Worm (Caenorhabditis elegans) whole organism, L1 larva: Measurements from ENCODE around the gene gmps-1.

Experiments
- C16A3.4 ChIP-seq: fragments of 150-350 bp; optimal IDR thresholded peaks from 2 replicates; lab custom pipeline; 2014; ENCODE audit warnings: missing biosample characterization, missing genetic modification characterization
- C34B4.2 ChIP-seq: sonication (generic microtip); optimal IDR thresholded peaks from 2 replicates; lab custom pipeline; 2017; ENCODE audit warnings: mild to moderate bottlenecking, missing genetic modification characterization, missing compliant biosample characterization
- F16B12.6 ChIP-seq: fragments of 150-350 bp; optimal IDR thresholded peaks from 2 replicates; lab custom pipeline; 2014; ENCODE audit warnings: missing biosample characterization, missing genetic modification characterization
- Y116A8C.19 ChIP-seq: sonication (generic microtip); optimal IDR thresholded peaks from 2 replicates; lab custom pipeline; 2016; ENCODE audit warnings: missing compliant biosample characterization, missing genetic modification characterization, borderline replicate concordance
- aly-2 ChIP-seq: fragments of 150-350 bp; optimal IDR thresholded peaks from 2 replicates; lab custom pipeline; 2014; ENCODE audit warnings: missing biosample characterization, missing genetic modification characterization
- ama-1 ChIP-seq: fragments of 150-350 bp; optimal IDR thresholded peaks from 2 replicates; lab custom pipeline; 2014
- ceh-82 ChIP-seq, 3 experiments: fragments of 150-350 bp in 1 of 3; sonication (generic microtip) in 2 of 3; optimal IDR thresholded peaks; 2 replicates each; lab custom pipeline; 2014 to 2017; ENCODE audit warnings: missing biosample characterization in 3 of 3, missing genetic modification characterization in 3 of 3
- ceh-88 ChIP-seq: fragments of 200-800 bp; sonication (Bioruptor generic); IDR thresholded peaks from 2 replicates; pipeline ENCODE4 v1.3.6; 2022; ENCODE audit warnings: missing genetic modification characterization, missing compliant biosample characterization
- ceh-90 ChIP-seq: sonication (generic microtip); optimal IDR thresholded peaks from 2 replicates; lab custom pipeline; 2016; ENCODE audit warnings: missing genetic modification characterization, missing compliant biosample characterization
- ces-1 ChIP-seq: fragments of 150-350 bp; optimal IDR thresholded peaks from 2 replicates; lab custom pipeline; 2014; ENCODE audit warnings: missing biosample characterization, missing genetic modification reagents, missing genetic modification characterization
- efl-3 ChIP-seq: fragments of 200-800 bp; sonication (Bioruptor generic); optimal IDR thresholded peaks from 2 replicates; lab custom pipeline; 2018; ENCODE audit warnings: mild to moderate bottlenecking, missing genetic modification characterization, missing compliant biosample characterization
- egl-13 ChIP-seq: sonication (generic microtip); optimal IDR thresholded peaks from 2 replicates; lab custom pipeline; 2016; ENCODE audit warnings: missing genotype, missing genetic modification reagents, missing genetic modification characterization, missing compliant biosample characterization
- elt-2 ChIP-seq: sonication (generic microtip); optimal IDR thresholded peaks from 2 replicates; lab custom pipeline; 2016; ENCODE audit warnings: missing genetic modification characterization, mild to moderate bottlenecking, inconsistent platforms, missing compliant biosample characterization, missing genetic modification reagents
- elt-3 ChIP-seq, 6 experiments: fragments of 150-350 bp in 1 of 6; sonication (generic microtip); optimal IDR thresholded peaks; 2 replicates each; lab custom pipeline; 2017 to 2018; ENCODE audit warnings: missing biosample characterization in 6 of 6, missing genetic modification characterization in 6 of 6, inconsistent platforms in 1 of 6
- ets-5 ChIP-seq: fragments of 200-800 bp; sonication (Bioruptor generic); IDR thresholded peaks from 2 replicates; pipeline ENCODE4 v1.3.6; 2022; ENCODE audit warnings: missing genetic modification characterization, missing compliant biosample characterization
- fkh-4 ChIP-seq: sonication (generic microtip); optimal IDR thresholded peaks from 2 replicates; lab custom pipeline; 2016; ENCODE audit warnings: missing compliant biosample characterization, missing genetic modification characterization, borderline replicate concordance
- fkh-8 ChIP-seq: sonication (generic microtip); optimal IDR thresholded peaks from 2 replicates; lab custom pipeline; 2016; ENCODE audit warnings: mild to moderate bottlenecking, missing genetic modification characterization, missing compliant biosample characterization
- fos-1 ChIP-seq: fragments of 150-350 bp; optimal IDR thresholded peaks from 2 replicates; lab custom pipeline; 2014; ENCODE audit warnings: missing biosample characterization, missing genetic modification characterization
- hpl-2 ChIP-seq: fragments of 150-350 bp; optimal IDR thresholded peaks from 2 replicates; lab custom pipeline; 2014; ENCODE audit warnings: missing biosample characterization, missing genetic modification reagents, missing genetic modification characterization
- lin-13 ChIP-seq: fragments of 150-350 bp; optimal IDR thresholded peaks from 2 replicates; lab custom pipeline; 2014; ENCODE audit warnings: missing biosample characterization, missing genetic modification reagents, missing genetic modification characterization
- lin-14 ChIP-seq: fragments of 200-800 bp; sonication (Bioruptor generic); optimal IDR thresholded peaks from 2 replicates; lab custom pipeline; 2018; ENCODE audit warnings: mild to moderate bottlenecking, missing genetic modification characterization, moderate library complexity, missing compliant biosample characterization
- lin-15B ChIP-seq: fragments of 150-350 bp; sonication (generic microtip); optimal IDR thresholded peaks from 3 replicates; lab custom pipeline; 2014; ENCODE audit warnings: missing biosample characterization, missing genetic modification characterization
- lin-35 ChIP-seq, 2 experiments: fragments of 150-350 bp; optimal IDR thresholded peaks; 2 replicates each; lab custom pipeline; 2014; ENCODE audit warnings: missing biosample characterization in 2 of 2, missing genetic modification characterization in 2 of 2, missing genetic modification reagents in 2 of 2
- lir-3 ChIP-seq: sonication (generic microtip); optimal IDR thresholded peaks from 2 replicates; lab custom pipeline; 2016; ENCODE audit warnings: mild to moderate bottlenecking, missing genetic modification characterization, moderate library complexity, missing compliant biosample characterization; ENCODE audit not compliant: poor library complexity
- mab-9 ChIP-seq: fragments of 200-800 bp; sonication (Bioruptor generic); IDR thresholded peaks from 2 replicates; pipeline ENCODE4 v1.3.6; 2022; ENCODE audit warnings: missing genetic modification reagents, missing genetic modification characterization, missing compliant biosample characterization
- mef-2 ChIP-seq: fragments of 150-350 bp; optimal IDR thresholded peaks from 2 replicates; lab custom pipeline; 2014; ENCODE audit warnings: missing biosample characterization, missing genetic modification characterization
- mep-1 ChIP-seq: fragments of 150-350 bp; optimal IDR thresholded peaks from 2 replicates; lab custom pipeline; 2014; ENCODE audit warnings: missing biosample characterization, missing genetic modification characterization
- nhr-11 ChIP-seq: fragments of 150-350 bp; optimal IDR thresholded peaks from 2 replicates; lab custom pipeline; 2014; ENCODE audit warnings: missing biosample characterization, missing genetic modification characterization
- nhr-237 ChIP-seq: fragments of 150-350 bp; optimal IDR thresholded peaks from 2 replicates; lab custom pipeline; 2014; ENCODE audit warnings: missing biosample characterization, missing genetic modification characterization
- nhr-47 ChIP-seq: sonication (generic microtip); optimal IDR thresholded peaks from 2 replicates; lab custom pipeline; 2016; ENCODE audit warnings: mild to moderate bottlenecking, missing genetic modification characterization, moderate library complexity, missing compliant biosample characterization
- nhr-71 ChIP-seq: sonication (generic microtip); optimal IDR thresholded peaks from 2 replicates; lab custom pipeline; 2016; ENCODE audit warnings: mild to moderate bottlenecking, missing genetic modification characterization, moderate library complexity, missing compliant biosample characterization
- nhr-76 ChIP-seq: sonication (generic microtip); optimal IDR thresholded peaks from 2 replicates; lab custom pipeline; 2017; ENCODE audit warnings: missing biosample characterization, missing genetic modification characterization
- nhr-90 ChIP-seq: sonication (generic microtip); optimal IDR thresholded peaks from 2 replicates; lab custom pipeline; 2016; ENCODE audit warnings: mild to moderate bottlenecking, missing genetic modification characterization, missing compliant biosample characterization; ENCODE audit not compliant: poor library complexity
- pag-3 ChIP-seq: sonication (generic microtip); optimal IDR thresholded peaks from 2 replicates; lab custom pipeline; 2017; ENCODE audit warnings: missing genetic modification characterization, mild to moderate bottlenecking, missing compliant biosample characterization, antibody characterized with exemption, borderline replicate concordance; ENCODE audit not compliant: insufficient read depth
- pax-3 ChIP-seq: fragments of 200-800 bp; sonication (Bioruptor generic); optimal IDR thresholded peaks from 2 replicates; lab custom pipeline; 2018; ENCODE audit warnings: mild to moderate bottlenecking, missing genetic modification characterization, moderate library complexity, missing compliant biosample characterization
- rnt-1 ChIP-seq: sonication (generic microtip); optimal IDR thresholded peaks from 2 replicates; lab custom pipeline; 2016; ENCODE audit warnings: mild to moderate bottlenecking, missing genetic modification characterization, moderate library complexity, missing compliant biosample characterization
- snpc-4 ChIP-seq: fragments of 150-350 bp; optimal IDR thresholded peaks from 2 replicates; lab custom pipeline; 2014; ENCODE audit warnings: missing biosample characterization, missing genetic modification characterization
- snu-23 ChIP-seq: sonication (generic microtip); optimal IDR thresholded peaks from 2 replicates; lab custom pipeline; 2016; ENCODE audit warnings: missing genetic modification characterization, missing compliant biosample characterization
- sptf-1 ChIP-seq: fragments of 150-350 bp; optimal IDR thresholded peaks from 2 replicates; lab custom pipeline; 2014; ENCODE audit warnings: missing biosample characterization, missing genetic modification characterization
- tbx-2 ChIP-seq: sonication (generic microtip); optimal IDR thresholded peaks from 2 replicates; lab custom pipeline; 2016; ENCODE audit warnings: missing genetic modification characterization, missing compliant biosample characterization
- unc-130 ChIP-seq: fragments of 150-350 bp; optimal IDR thresholded peaks from 2 replicates; lab custom pipeline; 2017; ENCODE audit warnings: missing biosample characterization, missing genetic modification characterization, inconsistent platforms
- vab-15 ChIP-seq: sonication (generic microtip); optimal IDR thresholded peaks from 2 replicates; lab custom pipeline; 2017; ENCODE audit warnings: missing genotype, mild to moderate bottlenecking, missing genetic modification characterization, missing compliant biosample characterization

Gene gmps-1

ce11 chrII:10872541-10872940 is 4.0 kb upstream of the gmps-1 start, which contains the start of the genes cyn-4 and copz-1 (continued):
- no peak for TF ChIP-seq efl-3 (GFP tag; lab: Kevin White, UChicago)
- no peak for TF ChIP-seq ceh-88 (GFP tag; lab: Robert Waterston, UW)
- peak; percentile 89 for TF ChIP-seq unc-130 (tag; lab: Kevin White, UChicago)
- peak; percentile 28 for TF ChIP-seq aly-2 (tag; lab: Kevin White, UChicago)
- TF ChIP-seq snpc-4 (tag; lab: Kevin White, UChicago), result peak; percentile 42
- peak; percentile 89 for TF ChIP-seq nhr-47 (tag; lab: Kevin White, UChicago)
- TF ChIP-seq F16B12.6 (tag; lab: Kevin White, UChicago), result peak; percentile 59
- no peak for TF ChIP-seq sptf-1
- TF ChIP-seq vab-15, result peak; percentile 69
- TF ChIP-seq C16A3.4, result peak; percentile 80
- peak; percentile 79 for TF ChIP-seq mep-1 (tag; lab: Kevin White, UChicago)
- peak; percentile 98 for TF ChIP-seq rnt-1 (tag; lab: Kevin White, UChicago)
- TF ChIP-seq tbx-2 (tag; lab: Kevin White, UChicago), result peak; percentile 91
- no peak for TF ChIP-seq nhr-76 (tag; lab: Kevin White, UChicago)
- no peak for TF ChIP-seq ets-5 (GFP tag; lab: Robert Waterston, UW)
- TF ChIP-seq nhr-11 (tag; lab: Kevin White, UChicago), result peak; percentile 9
- TF ChIP-seq pax-3 (tag; lab: Kevin White, UChicago), result peak; percentile 71
- peak in 2 of 6 experiments; percentile 39 to 80 for TF ChIP-seq elt-3 (tag; optimal IDR thresholded peaks at IDR 0.05; lab: Kevin White, UChicago)
- peak; percentile 86 for TF ChIP-seq nhr-90 (tag; lab: Kevin White, UChicago)
- peak; percentile 84 for TF ChIP-seq ceh-90 (tag; lab: Kevin White, UChicago)
- TF ChIP-seq fkh-4 (tag; lab: Kevin White, UChicago), result peak; percentile 83
- TF ChIP-seq C34B4.2, result no peak
- peak; percentile 93 for TF ChIP-seq lir-3
- peak; percentile 68 for TF ChIP-seq lin-13 (GFP tag; lab: Kevin White, UChicago)
- TF ChIP-seq lin-14 (GFP tag; lab: Kevin White, UChicago), result peak; percentile 88
- TF ChIP-seq Y116A8C.19 (tag; lab: Kevin White, UChicago), result no peak
- peak; percentile 80 to 85 for TF ChIP-seq lin-35 (GFP tag; optimal IDR thresholded peaks at IDR 0.05; lab: Kevin White, UChicago)
- no peak for TF ChIP-seq ama-1
- no peak for TF ChIP-seq ces-1
- peak; percentile 78 for TF ChIP-seq egl-13 (tag; lab: Kevin White, UChicago)
- TF ChIP-seq fos-1 (tag; lab: Kevin White, UChicago), result peak; percentile 34
- TF ChIP-seq mef-2 (tag; lab: Kevin White, UChicago), result no peak
- TF ChIP-seq pag-3 (tag; lab: Kevin White, UChicago), result no peak
- peak; percentile 40 for TF ChIP-seq nhr-237 (tag; lab: Kevin White, UChicago)
- peak; percentile 85 for TF ChIP-seq fkh-8 (tag; lab: Kevin White, UChicago)
- peak; percentile 91 for TF ChIP-seq snu-23 (GFP tag; lab: Kevin White, UChicago)
- no peak for TF ChIP-seq hpl-2 (GFP tag; lab: Kevin White, UChicago)
- TF ChIP-seq elt-2 (tag; lab: Kevin White, UChicago), result peak; percentile 45
- peak; percentile 81 for TF ChIP-seq lin-15B (tag; lab: Kevin White, UChicago)
- TF ChIP-seq nhr-71, result peak; percentile 92
- TF ChIP-seq ceh-82 (tag; optimal IDR thresholded peaks at IDR 0.05; lab: Kevin White, UChicago), result peak; percentile 70 to 80 (median 80)
- TF ChIP-seq mab-9 (GFP tag; lab: Robert Waterston, UW), result peak; percentile 54; the same call in 1 of the 2 replicates

ce11 chrII:10870698-10871097 is 2.2 kb upstream of the gmps-1 start:
- TF ChIP-seq mep-1 (tag; lab: Kevin White, UChicago), result no peak
